Fruit fly (Drosophila melanogaster) Kc167 (cell line): ENCODE data around the gene Tctp.
A peak's percentile ranks its signal among the peaks of the same experiment; 100 is the strongest.

Experiments used
- Myc ChIP-seq: fragments of >200 bp; optimal IDR thresholded peaks from 2 replicates; lab custom pipeline; 2017; ENCODE audit warnings: missing external identifiers
- Sin3A ChIP-seq: fragments of >200 bp; optimal IDR thresholded peaks from 2 replicates; lab custom pipeline; 2018; ENCODE audit warnings: missing external identifiers
- h ChIP-seq: fragments of >200 bp; optimal IDR thresholded peaks from 3 replicates; lab custom pipeline; 2018; ENCODE audit warnings: missing external identifiers
- insv ChIP-seq: fragments of >200 bp; optimal IDR thresholded peaks from 3 replicates; lab custom pipeline; 2018; ENCODE audit warnings: missing external identifiers
- psq ChIP-seq: fragments of >200 bp; optimal IDR thresholded peaks from 2 replicates; lab custom pipeline; 2017; ENCODE audit warnings: missing external identifiers
- ttk ChIP-seq: sonication (Bioruptor generic); optimal IDR thresholded peaks from 2 replicates; lab custom pipeline; 2017; ENCODE audit warnings: missing external identifiers

Tctp gene

DNA sequence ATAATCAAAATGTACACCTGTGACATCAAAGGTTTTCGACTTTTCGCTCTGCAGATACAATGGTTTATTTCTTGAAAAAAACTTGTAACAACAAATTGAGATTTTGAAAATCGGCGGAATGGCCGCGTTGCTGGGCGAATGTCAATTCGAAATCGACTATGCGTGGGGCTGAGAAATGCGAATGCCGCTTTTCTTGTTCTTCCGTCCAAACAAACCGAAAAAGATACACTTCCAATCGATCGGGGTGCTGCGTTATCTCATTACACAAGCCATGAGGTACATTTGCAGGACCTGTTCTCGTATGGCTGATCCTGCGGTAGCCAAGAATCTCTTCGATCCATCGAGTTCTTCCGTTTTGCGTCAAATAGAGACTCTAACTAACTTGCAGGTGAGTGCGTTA is 27.6 kb downstream of the Tctp start, which contains the start of gene CG31388:
Gene CG31388 (plus strand): TSS at position 218 of the 400 bp plus-strand sequence.
- TF ChIP-seq Myc (lab: Kevin White, UChicago) (no peak), psq (lab: Kevin White, UChicago) (no peak)

DNA sequence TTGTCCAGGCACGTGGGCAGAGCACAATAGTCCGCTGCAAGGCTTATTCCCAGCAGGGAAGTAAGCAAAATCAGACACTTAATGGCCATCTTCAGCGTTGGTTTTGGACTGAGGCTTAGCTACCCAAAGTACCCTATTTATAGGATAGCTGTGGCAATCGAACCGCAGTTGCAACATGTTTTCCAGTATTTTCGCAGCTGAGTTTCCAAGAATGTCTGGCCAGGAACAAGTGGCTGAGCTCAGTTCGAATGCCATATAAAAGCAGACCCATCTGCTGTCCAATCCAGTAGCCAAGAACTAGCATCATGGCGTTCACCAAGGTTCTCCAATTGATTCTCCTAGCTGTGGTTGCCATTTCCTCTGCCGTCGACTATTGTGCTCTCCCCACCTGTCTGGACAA is 30.8 kb downstream of the Tctp start, which contains the start of the genes scpr-B and scpr-A:
Gene scpr-B (minus strand): TSS at position 101 of the 400 bp plus-strand sequence.
Gene scpr-A (plus strand): TSS at position 293 of the 400 bp plus-strand sequence.
- no peak for TF ChIP-seq Myc (lab: Kevin White, UChicago)
- TF ChIP-seq Sin3A = no peak
- no peak for TF ChIP-seq ttk (lab: Kevin White, UChicago)
- no peak for TF ChIP-seq psq (lab: Kevin White, UChicago)
- TF ChIP-seq h = no peak
- no peak for TF ChIP-seq insv (lab: Kevin White, UChicago)

DNA sequence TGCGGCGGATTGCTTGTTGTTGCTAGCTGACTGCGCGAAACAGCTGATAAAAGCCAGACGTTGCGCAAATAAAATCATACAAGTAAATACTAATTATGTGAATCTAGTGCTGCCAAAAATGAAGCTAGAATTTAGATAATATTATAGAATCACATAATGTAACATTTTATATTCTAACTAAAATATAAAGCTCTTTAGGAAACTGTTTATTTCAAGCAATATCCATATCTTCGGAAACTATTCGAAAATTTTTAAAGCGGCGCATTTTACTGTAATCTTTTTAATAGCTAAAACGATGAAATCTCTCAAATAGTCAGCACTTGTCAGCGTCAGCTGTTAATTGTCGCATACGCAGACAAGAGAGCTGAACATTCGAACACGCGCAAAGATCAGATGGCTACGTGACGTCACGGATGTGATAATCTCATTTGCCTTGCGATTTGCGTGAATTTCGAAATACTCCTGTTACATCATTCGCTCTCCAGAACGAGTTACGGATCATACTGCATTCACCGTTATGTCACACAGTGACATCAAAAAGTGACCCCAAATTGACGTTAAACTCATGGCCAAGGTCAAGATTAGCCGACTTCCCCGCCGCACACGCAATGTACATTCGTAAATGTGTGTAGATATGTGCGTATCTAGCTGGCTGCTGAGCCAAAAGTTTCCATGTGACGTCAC is 33.2 kb downstream of the Tctp start:
- TF ChIP-seq insv (lab: Kevin White, UChicago) = no peak
- TF ChIP-seq ttk (lab: Kevin White, UChicago) = no peak

DNA sequence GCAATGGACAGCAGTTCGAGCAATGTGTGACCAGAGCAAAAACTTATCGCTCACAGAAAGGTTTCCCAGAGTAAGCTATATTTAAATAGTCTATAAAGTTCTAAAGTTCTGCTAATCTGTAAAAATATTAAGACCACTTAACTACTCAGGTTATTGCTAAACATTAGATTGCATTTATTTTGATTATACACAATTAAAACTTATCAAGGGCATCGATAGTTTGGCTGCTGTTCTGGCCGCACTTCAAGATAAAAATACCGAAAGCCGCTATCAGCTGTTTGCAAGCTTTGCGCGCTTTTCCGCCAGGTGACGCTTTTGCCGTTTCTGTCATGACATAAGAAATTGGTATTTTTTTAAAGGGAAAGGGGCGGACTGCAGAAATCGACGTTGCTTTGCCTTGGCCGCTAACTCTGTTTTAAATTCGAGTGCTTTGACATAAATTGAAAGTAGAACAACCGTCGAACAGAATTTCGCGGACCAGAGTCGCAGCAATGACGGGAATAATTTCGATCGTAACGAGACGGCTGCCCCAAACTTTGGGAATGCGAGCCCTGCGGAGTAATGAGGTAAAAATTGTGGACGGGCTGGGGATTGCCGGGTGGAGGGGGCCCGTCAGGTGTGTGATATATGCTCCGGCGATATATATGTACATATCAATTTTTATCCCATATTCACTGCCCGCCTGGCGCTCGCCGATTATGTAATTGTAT is 34.1 kb downstream of the Tctp start, which contains the start of the genes CG17734 and CG5214:
Gene CG17734 (minus strand): TSS at position 49 of the 710 bp plus-strand sequence.
Gene CG5214 (plus strand): TSS at position 352 of the 710 bp plus-strand sequence.
- TF ChIP-seq Myc (lab: Kevin White, UChicago) (no peak), Sin3A (peak; percentile 17), h (no peak), psq (lab: Kevin White, UChicago) (no peak), ttk (lab: Kevin White, UChicago) (no peak), insv (lab: Kevin White, UChicago) (no peak)

DNA sequence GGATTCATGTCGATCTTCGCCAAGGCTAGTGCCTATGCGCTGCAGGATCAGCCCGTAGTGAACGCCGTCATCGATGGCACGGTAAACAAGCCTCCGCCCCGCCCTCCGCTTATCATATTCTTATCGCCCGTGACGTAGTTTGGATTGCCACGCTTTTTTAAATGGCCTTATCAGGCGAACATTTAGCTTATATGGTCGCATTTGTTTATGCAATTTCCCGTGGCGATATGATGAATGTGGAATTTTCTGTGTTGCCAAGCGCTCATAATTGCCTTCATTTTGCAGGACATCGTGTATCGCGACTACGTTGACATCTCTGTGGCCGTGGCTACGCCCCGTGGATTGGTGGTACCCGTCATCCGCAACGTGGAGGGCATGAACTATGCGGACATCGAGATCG is 35.8 kb downstream of the Tctp start:
- no peak for TF ChIP-seq ttk (lab: Kevin White, UChicago)
- TF ChIP-seq Sin3A = no peak
- no peak for TF ChIP-seq Myc (lab: Kevin White, UChicago)
- no peak for TF ChIP-seq h
- no peak for TF ChIP-seq psq (lab: Kevin White, UChicago)
- no peak for TF ChIP-seq insv (lab: Kevin White, UChicago)

DNA sequence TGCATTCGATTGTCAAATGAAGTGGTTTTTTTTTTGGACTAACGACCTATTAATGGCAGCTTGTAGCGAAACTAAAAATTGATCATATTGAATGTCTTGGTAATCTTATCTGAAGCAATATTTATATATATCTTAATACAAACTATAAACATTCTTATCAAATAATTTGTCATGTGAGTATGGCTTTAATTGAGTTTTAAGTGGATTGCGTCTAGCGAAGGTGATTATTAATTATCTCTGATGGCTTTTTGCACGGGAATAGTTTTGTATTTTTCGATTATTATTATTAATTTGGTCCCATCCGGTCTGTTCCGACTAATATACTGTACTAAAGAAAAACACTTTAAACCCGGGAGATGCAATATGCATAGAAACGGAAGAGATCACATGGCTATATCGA is 36.8 kb downstream of the Tctp start:
- TF ChIP-seq insv (lab: Kevin White, UChicago) = no peak
- no peak for TF ChIP-seq psq (lab: Kevin White, UChicago)
- TF ChIP-seq Sin3A = no peak
- TF ChIP-seq h = no peak
- no peak for TF ChIP-seq ttk (lab: Kevin White, UChicago)
- no peak for TF ChIP-seq Myc (lab: Kevin White, UChicago)

DNA sequence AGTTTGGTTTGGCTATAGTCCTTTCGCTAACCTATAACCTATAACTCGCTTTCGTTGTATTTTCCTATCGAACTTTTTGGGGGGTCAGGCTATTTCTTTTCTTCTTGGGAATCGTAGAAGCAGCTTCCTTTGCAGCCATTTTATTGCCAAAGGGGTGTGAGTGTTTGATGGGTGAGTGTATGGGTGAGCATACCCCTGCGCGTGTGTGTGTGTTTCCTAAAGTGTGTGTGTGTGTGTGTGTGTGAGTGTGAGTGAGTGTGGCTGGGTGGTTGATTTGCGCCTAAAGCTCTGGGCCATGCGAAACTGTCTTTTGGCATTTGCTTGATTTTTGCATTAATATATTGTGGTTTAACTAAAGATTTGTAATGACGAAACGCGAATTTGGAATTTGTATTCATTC is 43.7 kb downstream of the Tctp start:
- TF ChIP-seq Myc (lab: Kevin White, UChicago) = no peak
- TF ChIP-seq psq (lab: Kevin White, UChicago) = no peak
- TF ChIP-seq ttk (lab: Kevin White, UChicago) = no peak

DNA sequence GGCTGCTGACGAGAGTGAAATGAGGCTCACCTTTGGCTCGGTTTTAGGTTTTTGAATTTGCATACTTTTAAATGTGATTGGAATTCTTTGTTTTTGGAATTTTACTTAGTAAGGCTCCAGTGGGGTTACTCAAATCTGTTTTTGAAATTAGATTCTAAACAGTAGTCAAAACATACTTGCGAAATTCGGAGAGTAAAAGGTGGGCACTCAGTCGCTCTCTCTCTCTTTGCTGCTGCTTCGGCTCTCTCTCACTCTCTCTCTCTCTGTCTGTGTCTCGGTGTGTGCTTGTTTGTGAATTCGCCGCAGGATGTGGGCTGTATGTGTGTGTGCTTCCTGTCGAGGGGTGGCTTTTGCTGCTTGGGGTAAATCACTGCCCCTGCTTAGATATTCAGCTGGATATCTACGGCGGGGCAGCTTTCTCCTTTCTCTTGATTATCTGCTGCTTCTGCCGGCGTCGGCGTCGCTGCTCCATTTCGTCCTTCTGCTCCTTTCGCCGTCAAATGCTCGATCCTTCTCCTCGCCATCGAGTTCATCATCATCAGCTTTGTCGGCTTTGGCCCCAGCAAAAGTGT is 44.4 kb downstream of the Tctp start:
- TF ChIP-seq ttk (lab: Kevin White, UChicago) (no peak), Sin3A (no peak), h (no peak), psq (lab: Kevin White, UChicago) (no peak), Myc (lab: Kevin White, UChicago) (no peak)

DNA sequence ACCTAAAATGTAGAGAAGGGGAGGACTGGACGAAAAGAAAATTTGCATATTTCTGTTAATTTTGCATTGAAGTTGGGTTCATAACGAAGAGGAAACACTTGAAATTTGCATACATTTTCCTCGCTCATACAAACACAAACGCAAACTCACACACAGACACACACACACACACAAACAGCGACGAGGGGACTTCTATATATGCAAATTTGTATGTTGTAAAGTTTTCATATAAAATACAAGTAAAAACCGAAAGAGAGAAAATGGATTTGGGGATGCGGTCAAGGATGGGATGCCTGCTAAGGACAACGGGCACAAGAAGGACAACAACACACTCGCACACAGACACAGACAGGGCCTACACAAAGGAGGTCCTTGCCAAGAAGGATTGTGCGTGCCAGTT is 47.5 kb downstream of the Tctp start:
- TF ChIP-seq Sin3A (no peak), ttk (lab: Kevin White, UChicago) (no peak), insv (lab: Kevin White, UChicago) (no peak), h (no peak), Myc (lab: Kevin White, UChicago) (no peak)

DNA sequence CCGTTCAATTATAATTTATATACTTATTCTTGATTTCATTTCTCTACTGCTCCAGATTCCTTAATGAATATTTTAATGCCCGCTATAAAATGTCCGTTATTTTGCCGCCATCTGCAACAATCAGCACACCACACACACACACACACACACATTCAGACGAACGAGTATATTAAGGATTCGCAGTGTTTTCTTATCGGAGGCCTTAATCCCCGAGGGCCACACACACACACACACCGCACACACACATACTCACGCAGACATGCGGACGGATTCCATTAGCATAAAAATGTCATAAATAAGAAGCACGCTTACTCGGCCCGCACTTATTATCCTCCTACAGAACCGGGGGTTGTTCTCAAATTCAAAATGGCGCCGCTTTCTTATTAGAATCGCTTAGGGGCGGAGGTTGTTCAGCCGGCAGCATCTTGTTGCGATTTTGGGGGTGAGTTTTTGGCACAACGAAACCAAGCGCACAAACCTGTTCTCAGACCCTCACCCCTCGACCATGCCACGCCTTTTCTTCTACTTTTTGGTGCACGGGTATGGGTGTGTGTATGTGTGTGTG is 51.0 kb downstream of the Tctp start:
- no peak for TF ChIP-seq Sin3A
